Fruit fly (Drosophila melanogaster) whole organism: ENCODE data around the gene wdb.

ENCODE experiments used
- CG8478 ChIP-seq: fragments of >200 bp; optimal IDR thresholded peaks from 2 replicates; lab custom pipeline; 2018; ENCODE audit warnings: inconsistent platforms
- Dll ChIP-seq: fragments of >200 bp; optimal IDR thresholded peaks from 2 replicates; lab custom pipeline; 2017
- EcR ChIP-seq, 2 experiments: fragments of >200 bp; optimal IDR thresholded peaks; 2 replicates each; lab custom pipeline; 2017; ENCODE audit warnings: missing biosample characterization in 2 of 2, missing genetic modification characterization in 2 of 2, missing genetic modification reagents in 2 of 2
- pan ChIP-seq: fragments of >200 bp; optimal IDR thresholded peaks from 2 replicates; lab custom pipeline; 2017
- psq ChIP-seq: fragments of >200 bp; optimal IDR thresholded peaks from 2 replicates; lab custom pipeline; 2017
- usp ChIP-seq: fragments of >200 bp; optimal IDR thresholded peaks from 2 replicates; lab custom pipeline; 2017; ENCODE audit warnings: missing biosample characterization, missing genetic modification characterization, mixed read lengths

Gene wdb

DNA sequence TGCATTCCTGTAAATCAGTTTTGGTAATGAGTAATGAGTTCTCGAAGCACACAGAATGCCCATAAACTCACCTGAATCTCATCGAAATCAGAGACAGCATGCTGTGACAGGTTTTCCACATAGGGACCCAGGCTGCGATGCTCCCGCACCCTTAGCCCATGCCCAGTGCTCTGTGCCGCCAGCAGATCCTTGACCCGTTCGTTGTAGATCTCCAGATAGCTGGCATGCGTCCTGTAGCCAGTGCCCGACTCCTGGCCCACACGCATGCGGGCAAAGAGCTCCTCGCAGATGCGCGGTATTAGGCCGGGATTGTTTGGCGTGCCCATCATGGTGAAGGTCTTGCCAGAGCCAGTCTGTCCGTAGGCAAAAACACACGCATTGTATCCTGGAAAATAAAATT, 29.3 kb downstream of the wdb start:
- no peak for TF ChIP-seq pan (lab: Kevin White, UChicago)
- TF ChIP-seq EcR (GFP tag; optimal IDR thresholded peaks at IDR 0.05; lab: Kevin White, UChicago), result no peak
- no peak for TF ChIP-seq usp (GFP tag; lab: Kevin White, UChicago)
- TF ChIP-seq psq (lab: Kevin White, UChicago), result no peak
- TF ChIP-seq CG8478 (lab: Kevin White, UChicago), result no peak
- no peak for TF ChIP-seq Dll (lab: Kevin White, UChicago)

DNA sequence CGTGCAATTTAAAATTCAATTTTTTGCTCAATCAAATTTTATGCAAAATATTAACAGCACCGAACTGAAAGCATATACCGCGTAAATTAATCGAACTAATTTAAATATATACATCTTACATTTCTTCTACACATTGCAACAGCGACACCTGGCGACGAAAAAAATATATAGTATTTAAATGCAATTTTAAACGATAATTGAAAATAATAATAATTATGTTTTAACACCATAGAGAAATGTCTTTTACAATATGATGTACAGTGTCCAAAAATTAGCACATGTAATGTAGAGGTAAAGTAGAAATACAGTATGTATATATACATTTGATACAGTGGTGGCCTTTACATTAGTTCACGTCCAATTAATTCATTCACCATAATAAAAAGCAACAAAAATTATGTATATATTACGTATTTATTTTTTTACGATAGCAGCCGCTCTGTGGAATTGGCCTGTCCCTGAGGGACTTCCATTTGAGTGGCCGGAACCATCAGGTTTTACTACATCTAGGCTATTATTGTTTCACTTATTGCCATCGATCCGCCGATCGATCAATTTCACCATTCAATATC, 34.6 kb downstream of the wdb start:
- no peak for TF ChIP-seq pan (lab: Kevin White, UChicago)
- no peak for TF ChIP-seq CG8478 (lab: Kevin White, UChicago)
- TF ChIP-seq Dll (lab: Kevin White, UChicago), result no peak

DNA sequence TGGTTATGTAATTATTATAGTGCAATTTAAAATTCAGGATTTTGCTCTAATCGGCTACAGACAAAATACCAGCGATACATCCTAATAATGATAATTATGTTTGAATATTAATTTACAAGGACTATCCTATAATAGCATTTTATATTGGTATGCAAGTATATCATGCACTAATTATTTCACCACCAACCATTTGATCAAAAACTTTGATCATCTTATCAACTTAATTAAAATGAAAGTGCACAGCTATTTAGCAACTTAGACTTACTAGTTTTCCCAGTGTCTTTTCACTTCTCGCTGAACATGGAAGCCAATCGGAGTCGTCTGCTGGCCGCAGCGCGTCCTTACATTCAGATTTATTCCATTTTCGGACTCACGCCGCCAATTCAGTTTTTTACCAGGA, 36.3 kb downstream of the wdb start, which contains the start of gene Gr98d:
TSS of gene Gr98d (plus strand) at position 301 of the 400 bp plus-strand sequence.
- TF ChIP-seq Dll (lab: Kevin White, UChicago), result no peak

DNA sequence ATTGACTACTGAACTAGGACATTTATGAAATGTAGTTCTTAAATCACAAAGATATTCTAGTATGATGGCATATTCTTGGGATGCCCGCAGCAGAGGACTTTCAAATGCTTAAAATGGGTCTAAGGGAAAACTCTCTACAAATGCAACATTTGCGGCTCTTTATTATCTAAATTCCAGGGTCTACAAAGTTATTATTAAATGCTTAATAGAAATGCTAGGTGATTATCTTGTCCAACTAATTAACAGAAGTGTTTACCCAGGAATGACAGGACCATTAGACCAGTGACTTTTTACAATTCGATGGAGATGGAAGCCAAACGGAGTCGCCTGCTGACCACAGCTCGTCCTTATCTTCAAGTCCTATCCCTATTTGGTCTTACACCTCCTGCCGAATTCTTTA, 37.9 kb downstream of the wdb start, which contains the start of gene Gr98c:
TSS of gene Gr98c (plus strand) at position 301 of the 400 bp plus-strand sequence.
- TF ChIP-seq pan (lab: Kevin White, UChicago) (no peak), Dll (lab: Kevin White, UChicago) (no peak), psq (lab: Kevin White, UChicago) (no peak), CG8478 (lab: Kevin White, UChicago) (no peak), EcR (GFP tag; optimal IDR thresholded peaks at IDR 0.05; lab: Kevin White, UChicago) (no peak), usp (GFP tag; lab: Kevin White, UChicago) (no peak)

DNA sequence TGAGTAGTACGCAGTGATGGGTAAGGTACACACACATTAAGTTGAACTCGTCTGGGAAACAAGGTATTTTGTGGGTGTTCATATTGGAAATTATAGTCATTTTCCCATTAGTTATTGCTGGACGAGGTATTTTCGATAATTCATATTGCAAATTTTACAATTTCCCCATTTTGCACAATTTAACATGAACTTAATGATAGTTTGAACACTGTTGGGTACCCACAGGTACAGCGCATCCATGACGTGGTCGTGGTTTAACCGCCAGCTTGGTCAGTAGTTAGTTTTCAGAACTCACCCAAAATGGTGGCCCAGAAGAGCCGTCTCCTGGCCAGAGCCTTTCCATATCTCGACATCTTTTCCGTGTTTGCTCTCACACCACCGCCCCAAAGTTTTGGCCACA, 39.8 kb downstream of the wdb start, which contains the start of gene Gr98b:
TSS of gene Gr98b (plus strand) at position 301 of the 400 bp plus-strand sequence.
- TF ChIP-seq pan (lab: Kevin White, UChicago) (no peak), psq (lab: Kevin White, UChicago) (no peak), EcR (GFP tag; optimal IDR thresholded peaks at IDR 0.05; lab: Kevin White, UChicago) (no peak), Dll (lab: Kevin White, UChicago) (no peak), CG8478 (lab: Kevin White, UChicago) (no peak)

DNA sequence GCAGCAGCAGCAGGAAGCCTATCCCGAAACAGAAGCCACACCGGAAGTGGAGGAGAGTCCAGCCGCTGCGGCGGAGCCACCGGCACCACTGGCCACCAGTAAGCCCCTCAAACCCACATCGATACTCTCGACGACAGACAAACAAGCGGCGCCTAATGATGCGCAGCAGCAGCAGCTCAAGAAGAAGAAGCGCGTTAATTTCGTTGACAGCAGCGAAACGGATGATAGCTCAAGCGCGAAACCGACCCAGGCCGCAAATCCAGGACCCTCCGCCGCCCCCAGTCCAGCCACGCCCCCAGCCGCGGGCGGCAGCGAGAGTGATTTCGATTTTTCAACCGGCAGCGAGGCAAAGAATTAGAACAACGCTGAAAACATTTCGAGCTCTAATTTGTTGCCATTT, 48.8 kb downstream of the wdb start:
- TF ChIP-seq pan (lab: Kevin White, UChicago), result no peak
- TF ChIP-seq Dll (lab: Kevin White, UChicago), result no peak
- no peak for TF ChIP-seq CG8478 (lab: Kevin White, UChicago)
- TF ChIP-seq psq (lab: Kevin White, UChicago), result no peak
- no peak for TF ChIP-seq EcR (GFP tag; optimal IDR thresholded peaks at IDR 0.05; lab: Kevin White, UChicago)
- no peak for TF ChIP-seq usp (GFP tag; lab: Kevin White, UChicago)

DNA sequence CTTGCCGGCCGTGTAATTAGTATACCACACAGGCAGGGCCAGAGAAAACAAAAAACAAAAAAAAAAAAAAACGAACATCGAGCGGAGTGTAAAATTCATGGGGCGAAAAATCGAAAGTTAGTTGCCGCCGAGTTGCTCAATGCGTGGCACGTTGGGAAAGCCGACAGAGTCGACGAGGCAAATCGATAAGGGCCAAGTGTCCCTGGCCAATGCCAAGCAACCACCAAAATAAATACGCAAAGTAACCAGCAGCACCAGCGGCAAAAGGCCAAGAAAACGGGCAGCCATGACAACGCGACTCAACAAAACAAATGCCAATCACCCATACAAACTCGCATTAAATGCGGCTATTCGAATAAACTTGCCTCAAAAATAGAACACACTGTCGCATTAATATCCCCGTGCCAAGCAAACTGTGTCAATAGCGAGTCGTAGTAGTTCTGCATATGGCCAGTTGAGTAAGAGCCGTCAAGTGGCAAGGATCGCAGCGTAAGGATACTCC, 61.6 kb downstream of the wdb start, which contains the start of gene CG12885:
TSS of gene CG12885 (plus strand) at position 452 of the 502 bp plus-strand sequence.
- TF ChIP-seq Dll (lab: Kevin White, UChicago) (no peak), psq (lab: Kevin White, UChicago) (no peak), pan (lab: Kevin White, UChicago) (no peak), usp (GFP tag; lab: Kevin White, UChicago) (no peak), CG8478 (lab: Kevin White, UChicago) (no peak), EcR (GFP tag; optimal IDR thresholded peaks at IDR 0.05; lab: Kevin White, UChicago) (no peak)

DNA sequence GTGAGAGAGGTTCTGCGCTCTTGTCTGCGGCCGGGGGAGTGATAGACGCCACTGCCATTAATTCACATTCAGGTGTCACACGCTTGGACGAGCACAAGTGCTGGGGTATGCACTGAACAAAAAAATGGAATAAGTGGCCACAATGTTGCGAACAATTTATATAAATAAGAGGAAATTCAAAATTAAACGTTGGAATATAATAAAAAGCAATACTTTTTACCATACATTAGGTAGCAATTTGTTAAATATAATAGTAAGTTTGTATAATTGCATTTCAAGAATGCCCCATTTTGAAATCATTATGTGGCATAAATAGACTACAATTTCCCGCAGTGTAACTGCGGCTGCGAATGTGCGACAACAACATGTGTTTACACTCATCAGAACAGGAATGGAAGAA, 62.2 kb downstream of the wdb start:
- TF ChIP-seq pan (lab: Kevin White, UChicago) (no peak), CG8478 (lab: Kevin White, UChicago) (no peak), EcR (GFP tag; optimal IDR thresholded peaks at IDR 0.05; lab: Kevin White, UChicago) (no peak)

DNA sequence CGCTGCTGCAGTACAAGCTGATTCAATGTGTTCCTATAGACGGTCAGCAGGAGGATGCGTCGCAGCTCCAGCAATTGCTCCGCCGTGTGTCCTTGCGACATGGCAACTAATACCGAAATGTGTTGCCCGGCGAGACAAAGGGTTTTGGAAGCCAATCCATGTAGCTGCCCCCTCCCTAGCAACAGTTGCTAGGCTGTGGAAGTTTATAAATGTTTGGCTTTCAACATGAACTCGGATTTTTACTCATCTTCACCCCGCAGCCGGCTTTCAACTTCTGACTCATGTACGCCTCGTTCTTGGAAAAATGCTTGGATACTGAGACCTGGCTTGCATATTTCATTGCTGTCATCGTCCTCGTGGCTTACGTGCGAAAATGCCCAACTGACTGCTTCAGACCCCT, 64.9 kb downstream of the wdb start, which contains the start of gene CG13972:
TSS of gene CG13972 (minus strand) at position 101 of the 400 bp plus-strand sequence.
- no peak for TF ChIP-seq pan (lab: Kevin White, UChicago)
- no peak for TF ChIP-seq psq (lab: Kevin White, UChicago)
- no peak for TF ChIP-seq Dll (lab: Kevin White, UChicago)
- TF ChIP-seq CG8478 (lab: Kevin White, UChicago), result no peak
- no peak for TF ChIP-seq usp (GFP tag; lab: Kevin White, UChicago)
- TF ChIP-seq EcR (GFP tag; optimal IDR thresholded peaks at IDR 0.05; lab: Kevin White, UChicago), result no peak
